Worm (Caenorhabditis elegans): ENCODE measurements around the gene Y55F3BR.10.

Gene Y55F3BR.10

DNA sequence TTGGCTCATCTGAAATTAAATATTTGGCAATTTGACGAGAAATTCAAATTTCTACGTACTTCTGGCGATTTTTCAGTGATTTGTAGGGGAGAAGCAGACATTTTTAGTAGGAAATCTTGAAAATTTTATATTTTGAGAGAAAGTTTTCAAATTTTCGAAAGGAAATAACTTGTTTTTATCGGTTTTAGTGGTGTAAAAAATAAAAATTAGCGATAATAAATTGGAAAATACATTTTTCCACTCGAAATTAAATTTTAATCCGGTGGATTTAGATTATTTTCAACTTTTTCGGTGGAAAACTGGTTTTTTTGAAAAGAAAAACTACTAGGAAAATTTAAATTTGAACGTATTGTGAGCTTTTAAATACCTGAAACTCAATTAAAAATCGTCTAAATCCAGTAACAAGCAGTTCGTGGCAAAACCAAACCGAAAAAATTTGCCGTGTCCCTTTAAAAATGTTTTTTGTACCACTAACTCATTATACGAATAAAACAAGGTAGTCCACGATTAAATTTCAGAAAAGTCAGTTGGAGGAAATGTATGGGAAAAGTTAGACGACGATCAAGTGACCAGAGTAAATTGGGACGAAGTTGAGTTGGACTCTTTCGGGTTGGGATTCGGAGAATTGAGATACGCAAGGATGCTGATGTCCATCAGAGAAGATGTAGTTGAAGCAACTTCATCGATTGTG is at the start of gene Y55F3BR.10, which contains the start of gene madf-1:
Gene Y55F3BR.10 (plus strand): TSS at position 641 of the 691 bp plus-strand sequence.
Gene madf-1 (minus strand): TSS at position 101 of the 691 bp plus-strand sequence.
- TF ChIP-seq ama-1 (optimal IDR thresholded peaks at IDR 0.05) (no peak), hmbx-1 (tag; optimal IDR thresholded peaks at IDR 0.05) (no peak), hmg-4 (GFP tag; optimal IDR thresholded peaks at IDR 0.05) (no peak), flt-1 (GFP tag; IDR thresholded peaks at IDR 0.05) (no peak), B0310.2 (tag; optimal IDR thresholded peaks at IDR 0.05) (no peak), tbx-37 (GFP tag; conservative IDR thresholded peaks at IDR 0.05) (no peak), tra-4 (tag; optimal IDR thresholded peaks at IDR 0.05) (no peak), ceh-13 (GFP tag; optimal IDR thresholded peaks at IDR 0.05) (no peak), ets-7 (tag; optimal IDR thresholded peaks at IDR 0.05) (no peak), sea-1 (GFP tag; conservative IDR thresholded peaks at IDR 0.05) (no peak), F13C5.2 (tag; optimal IDR thresholded peaks at IDR 0.05) (no peak), hnd-1 (tag; optimal IDR thresholded peaks at IDR 0.05) (no peak), pes-1 (GFP tag; IDR thresholded peaks at IDR 0.05) (no peak), tbx-11 (GFP tag; IDR thresholded peaks at IDR 0.05) (no peak), aly-1 (tag; optimal IDR thresholded peaks at IDR 0.05) (no peak)

DNA sequence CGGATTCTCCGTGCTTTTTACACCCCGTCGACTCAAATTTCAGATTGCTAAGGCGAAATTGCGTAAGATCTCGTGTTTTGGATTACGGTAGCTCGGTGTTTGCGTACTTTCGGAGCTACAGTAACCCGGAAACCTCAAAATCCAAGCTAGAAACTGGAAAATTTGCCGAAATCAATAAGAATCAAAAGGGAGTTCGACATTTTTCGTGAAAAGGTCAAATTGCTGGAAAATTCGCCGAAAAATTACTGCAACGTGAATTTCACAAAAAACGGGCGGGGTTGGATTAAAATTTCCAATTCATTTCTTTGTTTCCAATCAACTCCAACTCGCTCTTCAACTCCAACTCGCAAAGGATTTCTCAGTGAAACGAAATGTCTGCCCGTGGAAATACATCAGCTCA is 44.5 kb upstream of the Y55F3BR.10 start, which contains the start of gene F56B3.6:
Gene F56B3.6 (plus strand): TSS at position 301 of the 400 bp plus-strand sequence.
- TF ChIP-seq B0310.2 (tag; optimal IDR thresholded peaks at IDR 0.05) (no peak), tbx-11 (GFP tag; IDR thresholded peaks at IDR 0.05) (no peak), ama-1 (optimal IDR thresholded peaks at IDR 0.05) (no peak), sea-1 (GFP tag; conservative IDR thresholded peaks at IDR 0.05) (no peak), hnd-1 (tag; optimal IDR thresholded peaks at IDR 0.05) (no peak), tbx-37 (GFP tag; conservative IDR thresholded peaks at IDR 0.05) (no peak), hmbx-1 (tag; optimal IDR thresholded peaks at IDR 0.05) (no peak), ceh-13 (GFP tag; optimal IDR thresholded peaks at IDR 0.05) (no peak), F13C5.2 (tag; optimal IDR thresholded peaks at IDR 0.05) (no peak), tra-4 (tag; optimal IDR thresholded peaks at IDR 0.05) (no peak), hmg-4 (GFP tag; optimal IDR thresholded peaks at IDR 0.05) (no peak)

DNA sequence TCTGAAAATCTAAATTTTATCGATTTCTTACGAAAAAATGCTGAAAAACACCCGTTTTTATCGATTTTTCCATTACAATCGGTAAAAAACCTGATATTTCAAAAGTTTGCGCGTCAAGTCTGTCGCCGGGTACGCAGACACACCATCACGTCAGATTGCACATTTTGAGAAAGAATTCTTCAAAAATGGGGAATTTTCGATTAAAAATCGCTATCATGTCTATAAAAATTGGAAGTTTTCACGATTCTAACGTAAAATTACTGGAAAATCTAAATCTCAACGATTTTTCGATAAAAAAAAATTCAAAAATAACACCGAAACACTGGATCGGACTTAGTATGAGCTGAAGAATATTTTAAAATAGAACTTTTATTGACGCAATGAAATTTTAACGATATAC is 38.0 kb upstream of the Y55F3BR.10 start, which contains the start of gene F56B3.4:
Gene F56B3.4 (minus strand): TSS at position 1 of the 400 bp plus-strand sequence.
- no peak for TF ChIP-seq ama-1 (optimal IDR thresholded peaks at IDR 0.05)
- TF ChIP-seq F13C5.2 (tag; optimal IDR thresholded peaks at IDR 0.05) = no peak
- TF ChIP-seq ceh-13 (GFP tag; optimal IDR thresholded peaks at IDR 0.05) = no peak
- no peak for TF ChIP-seq aly-1 (tag; optimal IDR thresholded peaks at IDR 0.05)

DNA sequence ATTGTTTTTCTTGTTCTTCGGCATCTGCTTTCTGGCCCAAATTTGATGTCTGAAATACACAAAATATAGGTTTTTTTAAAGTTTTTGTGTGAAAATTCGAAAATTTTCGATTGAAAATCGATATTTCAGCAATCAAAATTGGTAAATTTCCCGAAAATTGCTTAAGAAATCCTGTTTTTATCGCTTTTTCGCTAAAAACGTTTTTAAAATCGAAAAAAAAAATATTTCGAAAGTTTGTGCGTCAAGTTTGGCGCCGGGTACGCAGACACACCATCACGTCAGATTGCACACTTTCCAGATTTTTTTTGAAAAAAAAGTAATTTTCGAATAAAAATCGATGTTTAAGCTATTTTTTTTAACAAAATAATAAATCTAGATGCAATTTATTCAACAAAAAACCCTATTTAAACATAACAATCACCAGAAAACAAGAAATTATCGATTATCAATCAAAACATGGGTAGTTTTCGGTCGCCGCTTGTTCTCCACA is 36.8 kb upstream of the Y55F3BR.10 start, which contains the start of gene skr-18:
Gene skr-18 (minus strand): TSS at position 51 of the 490 bp plus-strand sequence.
- TF ChIP-seq scrt-1 (GFP tag; IDR thresholded peaks at IDR 0.05) (no peak), ceh-13 (GFP tag; optimal IDR thresholded peaks at IDR 0.05) (no peak), B0310.2 (tag; optimal IDR thresholded peaks at IDR 0.05) (no peak), sea-1 (GFP tag; conservative IDR thresholded peaks at IDR 0.05) (no peak), flt-1 (GFP tag; IDR thresholded peaks at IDR 0.05) (no peak), ceh-36 (tag; optimal IDR thresholded peaks at IDR 0.05) (no peak), tra-4 (tag; optimal IDR thresholded peaks at IDR 0.05) (no peak), pes-1 (GFP tag; IDR thresholded peaks at IDR 0.05) (no peak), hmbx-1 (tag; optimal IDR thresholded peaks at IDR 0.05) (no peak), hnd-1 (tag; optimal IDR thresholded peaks at IDR 0.05) (no peak), ama-1 (optimal IDR thresholded peaks at IDR 0.05) (no peak), ets-7 (tag; optimal IDR thresholded peaks at IDR 0.05) (no peak), tbx-37 (GFP tag; conservative IDR thresholded peaks at IDR 0.05) (no peak)

DNA sequence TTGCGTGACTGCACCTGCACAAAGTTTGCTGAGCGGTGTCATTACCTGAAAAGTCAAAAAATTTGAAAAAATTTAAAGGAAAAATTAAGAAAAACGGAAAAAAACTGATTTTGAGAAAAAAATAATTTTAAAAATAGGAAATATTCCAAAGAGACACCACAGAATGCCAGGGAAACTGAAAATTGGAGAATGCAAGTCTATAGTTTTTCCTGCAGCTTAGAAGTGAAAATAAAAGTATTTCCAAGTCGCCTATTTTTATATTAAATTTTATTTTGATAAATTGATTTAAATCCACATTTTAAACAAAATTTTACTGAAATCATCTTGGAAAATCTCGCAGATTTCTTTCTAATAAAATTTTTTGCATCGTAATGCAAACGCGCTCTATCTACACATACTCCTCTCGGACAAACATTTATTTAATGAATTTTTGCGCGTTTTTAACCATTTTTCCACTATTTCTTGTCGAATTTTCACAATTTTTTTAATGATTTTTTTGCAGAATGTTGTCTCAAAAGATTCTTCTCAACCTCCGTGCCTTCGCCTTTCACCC is 35.6 kb upstream of the Y55F3BR.10 start, which contains the start of the genes F56B3.11 and ech-5:
Gene F56B3.11 (minus strand): TSS at position 51 of the 553 bp plus-strand sequence.
Gene ech-5 (plus strand): TSS at position 503 of the 553 bp plus-strand sequence.
- TF ChIP-seq hmg-4 (GFP tag; optimal IDR thresholded peaks at IDR 0.05) (no peak), pes-1 (GFP tag; IDR thresholded peaks at IDR 0.05) (peak; percentile 53; the same call in 1 of the 2 replicates), flt-1 (GFP tag; IDR thresholded peaks at IDR 0.05) (no peak), B0310.2 (tag; optimal IDR thresholded peaks at IDR 0.05) (no peak), aly-1 (tag; optimal IDR thresholded peaks at IDR 0.05) (no peak), tbx-37 (GFP tag; conservative IDR thresholded peaks at IDR 0.05) (no peak), hmbx-1 (tag; optimal IDR thresholded peaks at IDR 0.05) (peak; percentile 42), tra-4 (tag; optimal IDR thresholded peaks at IDR 0.05) (no peak), ceh-36 (tag; optimal IDR thresholded peaks at IDR 0.05) (no peak), ceh-13 (GFP tag; optimal IDR thresholded peaks at IDR 0.05) (peak; percentile 33), F13C5.2 (tag; optimal IDR thresholded peaks at IDR 0.05) (peak; percentile 70), scrt-1 (GFP tag; IDR thresholded peaks at IDR 0.05) (no peak), tbx-11 (GFP tag; IDR thresholded peaks at IDR 0.05) (no peak), sea-1 (GFP tag; conservative IDR thresholded peaks at IDR 0.05) (no peak), ets-7 (tag; optimal IDR thresholded peaks at IDR 0.05) (no peak), hnd-1 (tag; optimal IDR thresholded peaks at IDR 0.05) (peak; percentile 37), ama-1 (optimal IDR thresholded peaks at IDR 0.05) (no peak)

DNA sequence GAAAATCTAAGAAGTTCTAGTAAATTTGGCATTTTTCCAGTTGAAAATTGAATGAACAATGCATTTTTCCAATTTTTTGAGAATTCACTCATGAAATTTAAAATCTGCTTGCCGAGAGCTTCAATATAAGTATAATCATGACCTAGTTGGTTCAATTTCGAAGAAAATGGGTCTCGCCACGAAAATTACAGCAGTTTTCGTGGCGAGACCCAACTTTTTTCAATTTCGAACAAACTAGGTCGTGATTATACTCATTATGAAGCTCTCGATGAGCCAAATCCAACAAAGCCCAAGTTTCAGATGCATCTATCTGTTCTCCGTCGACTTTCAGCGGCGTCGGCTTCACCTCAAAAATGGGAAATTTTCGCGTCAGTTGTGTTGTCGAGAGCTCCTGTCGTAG is 31.7 kb upstream of the Y55F3BR.10 start, which contains the start of gene mrpl-46:
Gene mrpl-46 (plus strand): TSS at position 301 of the 400 bp plus-strand sequence.
- TF ChIP-seq ama-1 (optimal IDR thresholded peaks at IDR 0.05) (no peak), tbx-37 (GFP tag; conservative IDR thresholded peaks at IDR 0.05) (no peak), tra-4 (tag; optimal IDR thresholded peaks at IDR 0.05) (no peak), pes-1 (GFP tag; IDR thresholded peaks at IDR 0.05) (no peak), sea-1 (GFP tag; conservative IDR thresholded peaks at IDR 0.05) (no peak), flt-1 (GFP tag; IDR thresholded peaks at IDR 0.05) (no peak), hmg-4 (GFP tag; optimal IDR thresholded peaks at IDR 0.05) (no peak), ceh-36 (tag; optimal IDR thresholded peaks at IDR 0.05) (no peak), F13C5.2 (tag; optimal IDR thresholded peaks at IDR 0.05) (no peak), aly-1 (tag; optimal IDR thresholded peaks at IDR 0.05) (no peak), ets-7 (tag; optimal IDR thresholded peaks at IDR 0.05) (no peak), hnd-1 (tag; optimal IDR thresholded peaks at IDR 0.05) (no peak), ceh-13 (GFP tag; optimal IDR thresholded peaks at IDR 0.05) (no peak), tbx-11 (GFP tag; IDR thresholded peaks at IDR 0.05) (no peak), hmbx-1 (tag; optimal IDR thresholded peaks at IDR 0.05) (no peak)

Measured in whole organism, early embryonic.